Fruit fly (Drosophila melanogaster) whole organism, embryonic: Measurements from ENCODE around the gene mRpL4.

Experiments used
- B-H1 ChIP-seq: fragments of 200-800 bp; sonication (Bioruptor generic); IDR thresholded peaks from 3 replicates; pipeline ENCODE4 v1.3.6; 2022; ENCODE audit warnings: missing biosample characterization, missing genetic modification characterization
- CG10267 ChIP-seq: fragments of 200-800 bp; sonication (Bioruptor generic); optimal IDR thresholded peaks from 2 replicates; lab custom pipeline; 2018; ENCODE audit warnings: missing biosample characterization, mild to moderate bottlenecking, missing genetic modification characterization, moderate library complexity
- CG10366 ChIP-seq: fragments of 200-800 bp; sonication (Bioruptor generic); IDR thresholded peaks from 2 replicates; pipeline ENCODE4 v1.3.6; 2022; ENCODE audit warnings: missing biosample characterization, missing genetic modification characterization
- CG10543 ChIP-seq: fragments of 200-800 bp; sonication (Bioruptor generic); optimal IDR thresholded peaks from 3 replicates; lab custom pipeline; 2017; ENCODE audit warnings: missing biosample characterization, mild to moderate bottlenecking, missing genetic modification characterization, moderate library complexity
- CG10979 ChIP-seq: fragments of 200-800 bp; sonication (Bioruptor generic); optimal IDR thresholded peaks from 2 replicates; lab custom pipeline; 2018; ENCODE audit warnings: missing biosample characterization, mild to moderate bottlenecking, missing genetic modification characterization, moderate library complexity
- CG11398 ChIP-seq: fragments of 200-800 bp; sonication (Bioruptor generic); optimal IDR thresholded peaks from 2 replicates; lab custom pipeline; 2016; ENCODE audit warnings: missing biosample characterization, missing genetic modification characterization
- CG11504 ChIP-seq: fragments of 200-800 bp; sonication (Bioruptor generic); optimal IDR thresholded peaks from 3 replicates; lab custom pipeline; 2019; ENCODE audit warnings: missing biosample characterization, mild to moderate bottlenecking, missing genetic modification characterization, moderate library complexity
- CG13296 ChIP-seq: fragments of 200-800 bp; sonication (Bioruptor generic); optimal IDR thresholded peaks from 3 replicates; lab custom pipeline; 2018; ENCODE audit warnings: missing biosample characterization, mild to moderate bottlenecking, missing genetic modification characterization
- CG14710 ChIP-seq: fragments of 200-800 bp; sonication (Bioruptor generic); optimal IDR thresholded peaks from 3 replicates; lab custom pipeline; 2019; ENCODE audit warnings: missing biosample characterization, mild to moderate bottlenecking, missing genetic modification characterization, moderate library complexity
- CG14860 ChIP-seq: fragments of 200-800 bp; sonication (Bioruptor generic); IDR thresholded peaks from 3 replicates; pipeline ENCODE4 v1.3.6; 2022; ENCODE audit warnings: missing biosample characterization, missing genetic modification characterization; ENCODE audit not compliant: partially characterized antibody
- CG17361 ChIP-seq: fragments of 200-800 bp; sonication (Bioruptor generic); IDR thresholded peaks from 3 replicates; pipeline ENCODE4 v1.3.6; 2022; ENCODE audit warnings: missing biosample characterization, missing genetic modification characterization
- CG18262 ChIP-seq: fragments of 200-800 bp; optimal IDR thresholded peaks from 3 replicates; lab custom pipeline; 2019; ENCODE audit warnings: missing biosample characterization, mild to moderate bottlenecking, missing genetic modification characterization, moderate library complexity
- CG18619 ChIP-seq: fragments of 200-800 bp; sonication (Bioruptor generic); optimal IDR thresholded peaks from 3 replicates; lab custom pipeline; 2017; ENCODE audit warnings: missing biosample characterization, mild to moderate bottlenecking, missing genetic modification characterization
- CG2712 ChIP-seq: fragments of 200-800 bp; optimal IDR thresholded peaks from 3 replicates; lab custom pipeline; 2019; ENCODE audit warnings: missing biosample characterization, mild to moderate bottlenecking, missing genetic modification characterization, moderate library complexity
- CG31441 ChIP-seq: fragments of 200-800 bp; sonication (Bioruptor generic); IDR thresholded peaks from 2 replicates; pipeline ENCODE4 v1.3.6; 2022; ENCODE audit warnings: missing biosample characterization, missing genetic modification characterization
- CG32772 ChIP-seq: fragments of 200-800 bp; sonication (Bioruptor generic); IDR thresholded peaks from 2 replicates; pipeline ENCODE4 v1.3.6; 2022; ENCODE audit warnings: missing biosample characterization, missing genetic modification characterization
- CG33213 ChIP-seq: fragments of 200-800 bp; sonication (Bioruptor generic); optimal IDR thresholded peaks from 3 replicates; lab custom pipeline; 2016; ENCODE audit warnings: missing biosample characterization, missing genetic modification characterization
- CG42726 ChIP-seq: fragments of 200-800 bp; sonication (Bioruptor generic); IDR thresholded peaks from 2 replicates; pipeline ENCODE4 v1.3.6; 2022; ENCODE audit warnings: missing biosample characterization, missing genetic modification characterization; ENCODE audit not compliant: partially characterized antibody
- CG4404 ChIP-seq: fragments of 200-800 bp; sonication (Bioruptor generic); IDR thresholded peaks from 2 replicates; pipeline ENCODE4 v1.3.6; 2022; ENCODE audit warnings: missing biosample characterization, missing genetic modification characterization
- CG4820 ChIP-seq: fragments of 200-800 bp; sonication (Bioruptor generic); optimal IDR thresholded peaks from 3 replicates; lab custom pipeline; 2016; ENCODE audit warnings: missing biosample characterization, missing genetic modification characterization
- CG6854 ChIP-seq: fragments of 200-800 bp; sonication (Bioruptor generic); optimal IDR thresholded peaks from 3 replicates; lab custom pipeline; 2017; ENCODE audit warnings: missing biosample characterization, mild to moderate bottlenecking, missing genetic modification characterization
- CG7556 ChIP-seq: fragments of 200-800 bp; sonication (Bioruptor generic); optimal IDR thresholded peaks from 2 replicates; lab custom pipeline; 2017; ENCODE audit warnings: missing biosample characterization, mild to moderate bottlenecking, missing genetic modification characterization
- CG7963 ChIP-seq: fragments of 200-800 bp; sonication (Bioruptor generic); IDR thresholded peaks from 3 replicates; pipeline ENCODE4 v1.3.6; 2022; ENCODE audit warnings: missing biosample characterization, missing genetic modification characterization; ENCODE audit not compliant: partially characterized antibody
- CG8089 ChIP-seq: fragments of 200-800 bp; sonication (Bioruptor generic); optimal IDR thresholded peaks from 3 replicates; lab custom pipeline; 2016; ENCODE audit warnings: missing biosample characterization, missing genetic modification characterization
- Chrac-16 ChIP-seq: fragments of 200-800 bp; sonication (Bioruptor generic); optimal IDR thresholded peaks from 3 replicates; lab custom pipeline; 2016; ENCODE audit warnings: missing biosample characterization, missing genetic modification characterization
- Hr39 ChIP-seq: fragments of >200 bp; optimal IDR thresholded peaks from 2 replicates; lab custom pipeline; 2017
- Hr51 ChIP-seq, 2 experiments: fragments of 200-800 bp; sonication (Bioruptor generic); optimal IDR thresholded peaks; 2 replicates in 1 of 2; 3 replicates in 1 of 2; lab custom pipeline; 2016 to 2018; ENCODE audit warnings: missing biosample characterization in 2 of 2, missing genetic modification characterization in 2 of 2, mild to moderate bottlenecking in 1 of 2, moderate library complexity in 1 of 2
- Mes4 ChIP-seq: fragments of 200-800 bp; sonication (Bioruptor generic); optimal IDR thresholded peaks from 2 replicates; lab custom pipeline; 2016; ENCODE audit warnings: missing biosample characterization, missing genetic modification characterization
- Myb ChIP-seq: fragments of 200-800 bp; sonication (Bioruptor generic); optimal IDR thresholded peaks from 2 replicates; lab custom pipeline; 2016; ENCODE audit warnings: missing biosample characterization, missing genetic modification characterization
- NC2β ChIP-seq: fragments of 200-800 bp; sonication (Bioruptor generic); optimal IDR thresholded peaks from 2 replicates; lab custom pipeline; 2016; ENCODE audit warnings: missing biosample characterization, missing genetic modification characterization
- Sin3A ChIP-seq: fragments of >200 bp; optimal IDR thresholded peaks from 2 replicates; lab custom pipeline; 2018
- Ssrp ChIP-seq: fragments of 200-800 bp; sonication (Bioruptor generic); optimal IDR thresholded peaks from 2 replicates; lab custom pipeline; 2018; ENCODE audit warnings: missing biosample characterization, mild to moderate bottlenecking, missing genetic modification characterization, moderate library complexity
- al ChIP-seq: fragments of 200-800 bp; sonication (Bioruptor generic); IDR thresholded peaks from 2 replicates; pipeline ENCODE4 v1.3.6; 2022; ENCODE audit warnings: missing biosample characterization, missing genetic modification characterization
- ap ChIP-seq: fragments of 200-800 bp; sonication (Bioruptor generic); IDR thresholded peaks from 2 replicates; pipeline ENCODE4 v1.3.6; 2022; ENCODE audit warnings: missing biosample characterization, missing genetic modification characterization
- crc ChIP-seq: fragments of 200-800 bp; sonication (Bioruptor generic); optimal IDR thresholded peaks from 2 replicates; lab custom pipeline; 2016; ENCODE audit warnings: missing biosample characterization, missing genetic modification characterization
- disco-r ChIP-seq: fragments of 200-800 bp; sonication (Bioruptor generic); optimal IDR thresholded peaks from 2 replicates; lab custom pipeline; 2016; ENCODE audit warnings: missing biosample characterization, missing genetic modification characterization
- dm ChIP-seq: fragments of 200-800 bp; sonication (Bioruptor generic); optimal IDR thresholded peaks from 3 replicates; lab custom pipeline; 2016; ENCODE audit warnings: missing biosample characterization, missing genetic modification characterization
- dpn ChIP-seq, 2 experiments: fragments of 200-800 bp; sonication (Bioruptor generic); optimal IDR thresholded peaks; 3 replicates each; lab custom pipeline; 2016; ENCODE audit warnings: missing biosample characterization in 2 of 2, missing genetic modification characterization in 2 of 2
- fru ChIP-seq: fragments of >200 bp; optimal IDR thresholded peaks from 2 replicates; lab custom pipeline; 2017
- gcm ChIP-seq: fragments of 200-800 bp; sonication (Bioruptor generic); optimal IDR thresholded peaks from 2 replicates; lab custom pipeline; 2019; ENCODE audit warnings: missing biosample characterization, mild to moderate bottlenecking, missing genetic modification characterization, moderate library complexity
- insv ChIP-seq, 2 experiments: fragments of 200-800 bp; sonication (Bioruptor generic); optimal IDR thresholded peaks; 3 replicates each; lab custom pipeline; 2016 to 2018; ENCODE audit warnings: missing biosample characterization in 2 of 2, missing genetic modification characterization in 2 of 2
- nom ChIP-seq: fragments of 200-800 bp; sonication (Bioruptor generic); optimal IDR thresholded peaks from 2 replicates; lab custom pipeline; 2017; ENCODE audit warnings: missing biosample characterization, missing genetic modification characterization, mild to moderate bottlenecking, moderate library complexity, missing genetic modification reagents
- pnt ChIP-seq: fragments of 200-800 bp; sonication (Bioruptor generic); optimal IDR thresholded peaks from 3 replicates; lab custom pipeline; 2016; ENCODE audit warnings: missing biosample characterization, missing genetic modification characterization
- sens ChIP-seq: fragments of 200-800 bp; sonication (Bioruptor generic); peaks from one replicate; lab custom pipeline; 2016; ENCODE audit warnings: missing biosample characterization, missing genetic modification characterization
- sisA ChIP-seq: fragments of 200-800 bp; sonication (Bioruptor generic); IDR thresholded peaks from 2 replicates; pipeline ENCODE4 v1.3.6; 2022; ENCODE audit warnings: missing biosample characterization, missing genetic modification characterization

The mRpL4 gene

DNA sequence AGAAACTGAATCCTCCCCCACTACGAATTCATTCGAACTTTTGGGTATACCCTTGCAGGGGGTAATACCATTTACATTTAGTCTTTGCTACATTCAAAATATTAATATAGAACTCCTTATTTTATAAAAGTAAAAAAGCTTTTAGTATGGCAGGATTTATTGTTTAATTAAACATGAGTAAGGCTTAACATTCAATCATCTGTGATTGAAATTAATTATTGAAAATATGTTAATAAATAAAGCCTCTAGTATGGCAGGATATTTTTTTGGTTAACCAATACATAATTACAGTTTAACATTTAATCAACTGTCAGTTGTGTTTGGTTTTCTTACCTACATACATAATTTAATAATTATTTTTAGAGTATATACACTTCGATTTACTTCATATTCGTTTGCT, 45.8 kb upstream of the mRpL4 start (continued):
- TF ChIP-seq CG31441 (GFP tag; lab: Robert Waterston, UW) (peak; percentile 45; the same call in 1 of the 2 replicates), sisA (GFP tag; lab: Robert Waterston, UW) (no peak), CG7556 (GFP tag; lab: Kevin White, UChicago) (peak; percentile 19), CG10979 (tag; lab: Kevin White, UChicago) (peak; percentile 49), CG18262 (tag; lab: Kevin White, UChicago) (peak; percentile 46), CG14860 (GFP tag; lab: Robert Waterston, UW) (no peak), CG2712 (tag; lab: Kevin White, UChicago) (peak; percentile 38), insv (GFP tag; optimal IDR thresholded peaks at IDR 0.05; lab: Kevin White, UChicago) (no peak), nom (GFP tag; lab: Kevin White, UChicago) (no peak), CG7963 (GFP tag; lab: Robert Waterston, UW) (no peak), CG14710 (tag; lab: Kevin White, UChicago) (peak; percentile 30), CG8089 (GFP tag; lab: Kevin White, UChicago) (no peak), Hr51 (GFP tag; optimal IDR thresholded peaks at IDR 0.05; lab: Kevin White, UChicago) (peak in 1 of 2 experiments; percentile 27), Ssrp (peak; percentile 13), Chrac-16 (no peak), disco-r (GFP tag; lab: Kevin White, UChicago) (no peak), fru (lab: Kevin White, UChicago) (no peak), CG10267 (tag; lab: Kevin White, UChicago) (peak; percentile 10), Sin3A (no peak), CG13296 (GFP tag; lab: Kevin White, UChicago) (no peak), CG42726 (GFP tag; lab: Robert Waterston, UW) (no peak), CG11504 (tag; lab: Kevin White, UChicago) (peak; percentile 61), sens (peak; percentile 32), CG17361 (GFP tag; lab: Robert Waterston, UW) (0 out of 3 replicates have a peak, but pooled peaks have one; percentile 41), Mes4 (no peak), CG4404 (GFP tag; lab: Robert Waterston, UW) (no peak)
- TF ChIP-seq, all 482 proteins: peak for 22

dm6 chr2L:16365603-16366002, 36.7 kb upstream of the mRpL4 start, which contains the start of gene jhamt:
Gene jhamt (plus strand): TSS chr2L:16365903.
- TF ChIP-seq CG18619 (GFP tag; lab: Kevin White, UChicago) (no peak), CG4820 (GFP tag; lab: Kevin White, UChicago) (no peak), ap (GFP tag; lab: Robert Waterston, UW) (no peak), crc (GFP tag; lab: Kevin White, UChicago) (no peak), al (GFP tag; lab: Robert Waterston, UW) (no peak), CG10366 (GFP tag; lab: Robert Waterston, UW) (no peak), CG11398 (GFP tag; lab: Kevin White, UChicago) (no peak), CG2712 (tag; lab: Kevin White, UChicago) (no peak), CG10543 (GFP tag; lab: Kevin White, UChicago) (no peak), Hr39 (lab: Kevin White, UChicago) (no peak), CG32772 (GFP tag; lab: Robert Waterston, UW) (no peak), Myb (no peak), dm (GFP tag; lab: Kevin White, UChicago) (no peak), NC2β (no peak), dpn (GFP tag; optimal IDR thresholded peaks at IDR 0.05; lab: Kevin White, UChicago) (no peak), CG6854 (no peak), pnt (GFP tag; lab: Kevin White, UChicago) (no peak), gcm (GFP tag; lab: Kevin White, UChicago) (no peak), B-H1 (GFP tag; lab: Robert Waterston, UW) (no peak), CG33213 (no peak)
- TF ChIP-seq, all 482 proteins: peak for 0
